Worm (Caenorhabditis elegans) whole organism, midembryonic: ENCODE data around the gene T05C3.2.

ENCODE experiments used
- T22C8.4 ChIP-seq: fragments of 200-800 bp; sonication (Bioruptor generic); IDR thresholded peaks from 2 replicates; pipeline ENCODE4 v1.3.6; 2022; ENCODE audit warnings: missing genetic modification characterization, missing compliant biosample characterization
- cog-1 ChIP-seq: sonication (generic microtip); optimal IDR thresholded peaks from 2 replicates; lab custom pipeline; 2016; ENCODE audit warnings: missing genetic modification characterization, missing compliant biosample characterization
- flt-1 ChIP-seq: fragments of 200-800 bp; sonication (Bioruptor generic); IDR thresholded peaks from 2 replicates; pipeline ENCODE4 v1.3.6; 2022; ENCODE audit warnings: missing genetic modification characterization, missing compliant biosample characterization
- klf-2 ChIP-seq: fragments of 200-800 bp; sonication (Bioruptor generic); conservative IDR thresholded peaks from 2 replicates; pipeline ENCODE4 v1.3.6; 2022; ENCODE audit warnings: missing genetic modification reagents, missing genetic modification characterization, missing compliant biosample characterization
- med-1 ChIP-seq: sonication (generic microtip); optimal IDR thresholded peaks from 2 replicates; lab custom pipeline; 2017; ENCODE audit warnings: missing genetic modification characterization, mild to moderate bottlenecking, missing compliant biosample characterization, antibody characterized with exemption, missing genetic modification reagents; ENCODE audit not compliant: insufficient read depth
- ref-1 ChIP-seq: fragments of 200-800 bp; sonication (Bioruptor generic); conservative IDR thresholded peaks from 2 replicates; pipeline ENCODE4 v1.3.6; 2022; ENCODE audit warnings: missing genetic modification reagents, missing genetic modification characterization, missing compliant biosample characterization
- tab-1 ChIP-seq: fragments of 200-800 bp; sonication (Bioruptor generic); IDR thresholded peaks from 2 replicates; pipeline ENCODE4 v1.3.6; 2022; ENCODE audit warnings: missing genetic modification characterization, missing compliant biosample characterization
- ztf-23 ChIP-seq: fragments of 200-800 bp; sonication (Bioruptor generic); IDR thresholded peaks from 2 replicates; pipeline ENCODE4 v1.3.6; 2022; ENCODE audit warnings: missing genetic modification reagents, missing genetic modification characterization, missing compliant biosample characterization
- ztf-29 ChIP-seq: fragments of 200-800 bp; sonication (Bioruptor generic); IDR thresholded peaks from 2 replicates; pipeline ENCODE4 v1.3.6; 2022; ENCODE audit warnings: missing genetic modification reagents, missing genetic modification characterization, missing compliant biosample characterization

T05C3.2 gene

DNA sequence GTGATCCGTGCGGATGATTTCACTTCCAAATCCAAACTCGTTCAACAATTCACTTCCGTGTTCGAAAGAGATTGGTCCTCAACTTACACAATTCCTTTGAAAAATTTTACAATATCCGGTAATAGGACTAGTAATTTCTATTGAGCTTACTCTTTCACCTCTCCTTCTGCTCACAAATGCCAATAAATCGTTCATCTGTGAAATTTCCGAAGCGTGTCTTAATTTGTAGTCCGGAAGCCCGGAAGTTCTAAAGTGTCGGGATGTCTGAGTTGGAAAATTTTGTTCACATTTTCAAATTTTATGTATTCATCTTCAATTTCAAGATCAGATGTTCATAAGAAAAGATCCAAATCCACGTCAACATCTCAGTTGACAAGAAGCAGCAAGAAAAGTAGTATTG is at the start of gene T05C3.2:
Gene T05C3.2, plus strand, starts transcription at position 301 of the 400 bp plus-strand sequence.
- TF ChIP-seq flt-1 (GFP tag; lab: Robert Waterston, UW), result no peak
- TF ChIP-seq T22C8.4 (GFP tag; lab: Robert Waterston, UW), result no peak
- TF ChIP-seq tab-1 (GFP tag; lab: Robert Waterston, UW), result no peak
- TF ChIP-seq ztf-23 (GFP tag; lab: Robert Waterston, UW), result no peak
- no peak for TF ChIP-seq klf-2 (GFP tag; lab: Robert Waterston, UW)
- no peak for TF ChIP-seq ztf-29 (GFP tag; lab: Robert Waterston, UW)
- TF ChIP-seq cog-1, result no peak
- no peak for TF ChIP-seq med-1 (GFP tag; lab: Kevin White, UChicago)
- TF ChIP-seq ref-1 (GFP tag; lab: Robert Waterston, UW), result no peak

DNA sequence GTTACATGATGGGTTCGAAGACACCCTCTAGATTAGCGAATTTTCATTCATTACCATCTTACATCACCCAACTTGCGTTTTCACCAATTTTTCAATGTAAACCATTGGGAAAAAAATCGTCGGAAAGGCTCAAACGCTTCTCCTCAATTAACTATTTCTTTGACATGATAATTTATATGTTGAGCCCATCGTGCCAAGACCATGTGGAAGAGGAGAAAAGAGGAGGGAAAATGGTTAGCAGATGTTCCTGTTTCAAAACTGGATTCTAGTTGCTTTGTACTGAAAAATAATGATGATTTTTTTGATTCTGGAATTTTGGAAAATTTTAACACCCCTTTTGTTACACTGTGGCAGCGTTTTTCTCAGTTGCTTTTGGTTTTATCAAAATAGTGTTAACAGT is 49.5 kb upstream of the T05C3.2 start:
- TF ChIP-seq T22C8.4 (GFP tag; lab: Robert Waterston, UW) (no peak), flt-1 (GFP tag; lab: Robert Waterston, UW) (no peak), ref-1 (GFP tag; lab: Robert Waterston, UW) (no peak), cog-1 (no peak), ztf-23 (GFP tag; lab: Robert Waterston, UW) (no peak), tab-1 (GFP tag; lab: Robert Waterston, UW) (no peak), med-1 (GFP tag; lab: Kevin White, UChicago) (no peak), klf-2 (GFP tag; lab: Robert Waterston, UW) (no peak), ztf-29 (GFP tag; lab: Robert Waterston, UW) (no peak)

DNA sequence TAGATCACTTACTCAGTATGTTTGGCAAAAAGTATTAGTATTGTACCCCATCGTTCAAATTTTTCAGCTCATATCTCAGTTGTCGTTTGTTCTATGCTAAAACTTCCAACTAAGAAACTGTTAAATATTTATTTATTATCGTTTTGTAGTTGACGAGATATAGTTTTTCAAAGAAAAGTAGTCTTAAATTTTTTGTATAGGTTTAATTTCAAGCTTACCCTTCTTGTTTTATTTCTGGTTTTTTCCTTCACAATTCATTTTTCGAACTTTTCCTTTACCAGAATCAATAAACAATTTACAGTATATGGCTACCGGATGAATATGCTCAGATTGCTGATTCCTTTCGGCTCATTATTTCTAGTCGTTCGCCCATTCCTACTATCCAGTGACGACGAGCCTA is 47.7 kb upstream of the T05C3.2 start, which contains the start of gene F08F3.1:
Gene F08F3.1, plus strand, starts transcription at position 301 of the 400 bp plus-strand sequence.
- TF ChIP-seq ztf-29 (GFP tag; lab: Robert Waterston, UW) (no peak), ztf-23 (GFP tag; lab: Robert Waterston, UW) (no peak), flt-1 (GFP tag; lab: Robert Waterston, UW) (no peak), med-1 (GFP tag; lab: Kevin White, UChicago) (no peak), T22C8.4 (GFP tag; lab: Robert Waterston, UW) (no peak), cog-1 (no peak), klf-2 (GFP tag; lab: Robert Waterston, UW) (no peak), tab-1 (GFP tag; lab: Robert Waterston, UW) (no peak), ref-1 (GFP tag; lab: Robert Waterston, UW) (no peak)

DNA sequence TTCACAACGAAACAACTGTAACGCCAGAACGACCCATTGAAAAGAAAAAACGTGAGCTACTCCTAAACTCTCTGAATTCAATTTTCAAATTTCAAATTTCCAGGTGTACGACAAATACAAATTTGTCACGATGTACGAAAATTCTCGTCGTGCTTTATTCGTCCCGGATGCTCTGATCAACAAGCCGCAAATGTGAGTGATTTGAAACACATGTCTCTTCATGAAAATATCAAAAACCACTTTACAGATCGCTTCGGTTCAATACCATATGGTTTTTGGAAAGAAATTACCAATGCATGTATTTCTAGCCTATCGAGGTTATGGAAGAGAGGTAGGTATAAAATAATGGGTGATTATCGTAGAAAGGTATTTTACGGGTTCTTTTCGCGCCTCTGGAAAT is 46.5 kb upstream of the T05C3.2 start:
- TF ChIP-seq ztf-23 (GFP tag; lab: Robert Waterston, UW) (no peak), ref-1 (GFP tag; lab: Robert Waterston, UW) (no peak), cog-1 (no peak), klf-2 (GFP tag; lab: Robert Waterston, UW) (no peak), med-1 (GFP tag; lab: Kevin White, UChicago) (no peak), T22C8.4 (GFP tag; lab: Robert Waterston, UW) (no peak), ztf-29 (GFP tag; lab: Robert Waterston, UW) (no peak), flt-1 (GFP tag; lab: Robert Waterston, UW) (no peak), tab-1 (GFP tag; lab: Robert Waterston, UW) (no peak)

DNA sequence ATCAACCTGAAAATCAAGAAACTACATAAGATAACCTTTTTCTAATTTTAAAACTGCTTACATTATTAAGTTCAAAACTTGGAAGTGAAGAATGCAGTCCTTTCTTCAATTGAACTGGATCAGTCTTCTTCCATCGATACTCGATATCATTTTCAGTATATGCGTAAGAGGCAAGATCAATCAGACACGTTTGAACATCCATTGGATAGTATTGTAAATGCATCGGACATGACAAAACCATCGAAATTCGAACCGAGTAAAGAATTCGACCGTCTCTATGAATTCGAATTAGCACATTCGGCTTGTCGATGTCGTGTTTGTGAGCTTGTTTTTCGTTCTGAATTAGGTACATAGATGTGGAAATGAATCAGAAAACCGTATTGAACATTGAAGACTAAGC is 42.8 kb upstream of the T05C3.2 start:
- no peak for TF ChIP-seq klf-2 (GFP tag; lab: Robert Waterston, UW)
- TF ChIP-seq med-1 (GFP tag; lab: Kevin White, UChicago), result no peak
- no peak for TF ChIP-seq T22C8.4 (GFP tag; lab: Robert Waterston, UW)
- no peak for TF ChIP-seq cog-1
- TF ChIP-seq tab-1 (GFP tag; lab: Robert Waterston, UW), result no peak
- TF ChIP-seq ztf-23 (GFP tag; lab: Robert Waterston, UW), result no peak
- TF ChIP-seq flt-1 (GFP tag; lab: Robert Waterston, UW), result no peak
- no peak for TF ChIP-seq ztf-29 (GFP tag; lab: Robert Waterston, UW)
- no peak for TF ChIP-seq ref-1 (GFP tag; lab: Robert Waterston, UW)

DNA sequence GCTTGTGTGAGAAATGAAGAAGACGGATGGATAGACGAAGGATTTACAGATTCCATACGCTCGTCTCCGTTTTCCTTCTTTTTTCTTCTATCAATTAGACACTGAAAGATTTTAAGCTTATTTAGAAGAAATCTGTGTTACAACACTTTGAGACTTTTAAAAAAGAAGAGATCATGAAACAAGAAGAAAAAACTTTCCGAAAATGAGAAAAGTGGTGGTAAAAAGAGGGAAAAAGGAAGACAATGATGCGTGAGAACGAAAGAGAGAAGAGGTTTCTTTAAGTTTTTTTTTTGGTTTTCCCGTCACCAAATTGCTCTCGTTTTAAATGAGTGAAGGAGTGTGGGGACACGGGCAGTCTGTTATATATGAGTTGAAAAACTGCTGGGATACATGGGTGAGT is 39.9 kb upstream of the T05C3.2 start, which contains the start of gene glc-3:
Gene glc-3, minus strand, starts transcription at position 101 of the 400 bp plus-strand sequence.
- TF ChIP-seq ztf-23 (GFP tag; lab: Robert Waterston, UW) (no peak), cog-1 (no peak), klf-2 (GFP tag; lab: Robert Waterston, UW) (no peak), flt-1 (GFP tag; lab: Robert Waterston, UW) (no peak), T22C8.4 (GFP tag; lab: Robert Waterston, UW) (no peak), ztf-29 (GFP tag; lab: Robert Waterston, UW) (no peak), ref-1 (GFP tag; lab: Robert Waterston, UW) (no peak), med-1 (GFP tag; lab: Kevin White, UChicago) (no peak), tab-1 (GFP tag; lab: Robert Waterston, UW) (no peak)

DNA sequence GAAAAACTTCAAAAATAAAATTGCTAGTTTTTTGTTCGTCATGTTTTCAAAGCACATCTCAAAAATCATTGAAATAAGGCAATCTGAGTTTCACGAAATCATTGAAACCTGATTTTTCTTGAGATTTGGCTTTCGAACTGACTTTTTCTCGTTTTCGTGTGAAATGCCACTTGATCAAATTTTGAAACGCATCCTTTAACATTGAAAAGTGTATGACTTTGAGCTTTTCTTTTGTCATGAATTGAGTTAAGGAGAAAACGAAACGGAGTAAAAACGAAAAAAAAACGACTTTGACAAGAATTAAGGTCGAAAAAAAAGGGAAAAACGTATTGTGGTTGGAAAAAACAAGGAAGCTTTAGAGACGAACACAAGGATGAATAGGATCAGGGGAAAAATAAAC is 38.6 kb upstream of the T05C3.2 start:
- TF ChIP-seq ref-1 (GFP tag; lab: Robert Waterston, UW) (no peak), klf-2 (GFP tag; lab: Robert Waterston, UW) (no peak), cog-1 (no peak), flt-1 (GFP tag; lab: Robert Waterston, UW) (no peak), tab-1 (GFP tag; lab: Robert Waterston, UW) (no peak), med-1 (GFP tag; lab: Kevin White, UChicago) (no peak), ztf-29 (GFP tag; lab: Robert Waterston, UW) (no peak), ztf-23 (GFP tag; lab: Robert Waterston, UW) (no peak)

DNA sequence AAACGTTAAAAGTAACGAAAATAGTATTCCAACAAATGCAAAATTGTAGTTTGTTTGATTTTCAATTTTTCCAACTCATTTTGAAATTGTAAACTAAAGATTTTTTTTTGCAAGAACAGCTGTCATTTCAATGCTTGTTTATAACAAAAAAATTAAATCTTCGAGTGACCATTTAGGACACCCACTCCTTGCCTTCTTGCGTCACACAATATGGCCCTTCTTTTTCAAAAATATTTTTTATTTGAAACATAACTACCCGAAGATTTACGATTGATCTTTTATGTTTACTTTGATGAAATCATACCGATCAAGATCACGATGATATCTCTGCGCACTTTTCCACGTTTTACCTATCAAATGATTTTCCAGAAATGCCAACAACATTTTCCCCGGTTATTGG is 33.7 kb upstream of the T05C3.2 start, which contains the start of gene ZC317.2:
Gene ZC317.2, plus strand, starts transcription at position 301 of the 400 bp plus-strand sequence.
- no peak for TF ChIP-seq ref-1 (GFP tag; lab: Robert Waterston, UW)

DNA sequence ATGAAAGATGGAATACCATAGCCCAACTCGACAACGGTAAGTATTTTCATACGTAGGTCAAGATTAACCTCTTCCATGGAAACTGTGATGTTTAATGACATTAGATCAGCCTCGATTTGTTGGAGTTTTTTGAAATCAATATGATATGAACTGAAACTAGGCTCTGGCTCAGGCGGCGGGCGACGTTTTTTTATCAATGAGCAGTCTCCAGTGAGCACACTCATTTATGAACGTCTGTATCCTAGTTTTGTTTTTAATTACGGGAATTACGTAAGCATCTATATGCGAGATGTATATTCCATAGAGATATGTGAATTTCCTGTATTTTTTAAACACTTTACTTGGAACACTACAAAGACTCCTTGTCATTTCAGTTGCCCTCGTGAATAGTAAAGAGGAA is 30.7 kb upstream of the T05C3.2 start, which contains the start of gene srg-67:
Gene srg-67, minus strand, starts transcription at position 101 of the 400 bp plus-strand sequence.
- TF ChIP-seq med-1 (GFP tag; lab: Kevin White, UChicago) (no peak), ztf-23 (GFP tag; lab: Robert Waterston, UW) (no peak), ztf-29 (GFP tag; lab: Robert Waterston, UW) (no peak), flt-1 (GFP tag; lab: Robert Waterston, UW) (no peak), klf-2 (GFP tag; lab: Robert Waterston, UW) (no peak), tab-1 (GFP tag; lab: Robert Waterston, UW) (no peak), T22C8.4 (GFP tag; lab: Robert Waterston, UW) (no peak), ref-1 (GFP tag; lab: Robert Waterston, UW) (no peak), cog-1 (no peak)
